Worm (Caenorhabditis elegans) whole organism, late embryonic: ENCODE data around the gene orc-3.
A peak's percentile ranks its signal among the peaks of the same experiment; 100 is the strongest.

Source experiments
- C08G9.2 ChIP-seq: sonication (generic microtip); optimal IDR thresholded peaks from 2 replicates; lab custom pipeline; 2016; ENCODE audit warnings: mild to moderate bottlenecking, missing genetic modification characterization, moderate library complexity, missing compliant biosample characterization
- C38D4.7 ChIP-seq: fragments of 200-800 bp; sonication (Bioruptor generic); optimal IDR thresholded peaks from 2 replicates; lab custom pipeline; 2018; ENCODE audit warnings: mild to moderate bottlenecking, missing genetic modification characterization, moderate library complexity, missing compliant biosample characterization
- K09A11.1 ChIP-seq: sonication (generic microtip); optimal IDR thresholded peaks from 2 replicates; lab custom pipeline; 2017; ENCODE audit warnings: antibody characterized with exemption, mild to moderate bottlenecking, missing genetic modification characterization, missing compliant biosample characterization; ENCODE audit not compliant: insufficient read depth
- T23F11.4 ChIP-seq: fragments of 200-800 bp; sonication (Bioruptor generic); optimal IDR thresholded peaks from 2 replicates; lab custom pipeline; 2018; ENCODE audit warnings: mild to moderate bottlenecking, missing genetic modification characterization, missing compliant biosample characterization
- Y22D7AL.16 ChIP-seq: sonication (generic microtip); optimal IDR thresholded peaks from 2 replicates; lab custom pipeline; 2016; ENCODE audit warnings: missing genetic modification characterization, missing compliant biosample characterization
- ama-1 ChIP-seq: fragments of 150-350 bp; optimal IDR thresholded peaks from 2 replicates; lab custom pipeline; 2014
- ceh-18 ChIP-seq: sonication (generic microtip); optimal IDR thresholded peaks from 2 replicates; lab custom pipeline; 2016; ENCODE audit warnings: missing genetic modification characterization, missing compliant biosample characterization
- ceh-19 ChIP-seq: fragments of 200-800 bp; sonication (Bioruptor generic); optimal IDR thresholded peaks from 2 replicates; lab custom pipeline; 2018; ENCODE audit warnings: mild to moderate bottlenecking, missing genetic modification characterization, missing compliant biosample characterization
- ceh-30 ChIP-seq: fragments of 150-350 bp; optimal IDR thresholded peaks from 2 replicates; lab custom pipeline; 2014; ENCODE audit warnings: missing biosample characterization, missing genetic modification characterization
- ceh-31 ChIP-seq: sonication (generic microtip); optimal IDR thresholded peaks from 2 replicates; lab custom pipeline; 2016; ENCODE audit warnings: missing genetic modification characterization, missing compliant biosample characterization
- ceh-34 ChIP-seq: sonication (generic microtip); optimal IDR thresholded peaks from 2 replicates; lab custom pipeline; 2016; ENCODE audit warnings: mild to moderate bottlenecking, missing genetic modification characterization, missing compliant biosample characterization
- ceh-48 ChIP-seq: sonication (generic microtip); optimal IDR thresholded peaks from 2 replicates; lab custom pipeline; 2016; ENCODE audit warnings: missing genetic modification characterization, inconsistent platforms, missing compliant biosample characterization
- ceh-9 ChIP-seq: sonication (generic microtip); optimal IDR thresholded peaks from 2 replicates; lab custom pipeline; 2016; ENCODE audit warnings: mild to moderate bottlenecking, missing genetic modification characterization, inconsistent platforms, missing compliant biosample characterization
- dmd-4 ChIP-seq: sonication (generic microtip); optimal IDR thresholded peaks from 2 replicates; lab custom pipeline; 2016; ENCODE audit warnings: borderline replicate concordance, missing genetic modification characterization, missing compliant biosample characterization
- dve-1 ChIP-seq: sonication (generic microtip); optimal IDR thresholded peaks from 2 replicates; lab custom pipeline; 2017; ENCODE audit warnings: antibody characterized with exemption, mild to moderate bottlenecking, missing genetic modification characterization, missing compliant biosample characterization
- elt-4 ChIP-seq: sonication (generic microtip); optimal IDR thresholded peaks from 2 replicates; lab custom pipeline; 2016; ENCODE audit warnings: missing genetic modification characterization, missing compliant biosample characterization
- fax-1 ChIP-seq: sonication (generic microtip); optimal IDR thresholded peaks from 2 replicates; lab custom pipeline; 2016; ENCODE audit warnings: missing genotype, missing genetic modification characterization, missing compliant biosample characterization
- fkh-10 ChIP-seq: fragments of 150-350 bp; optimal IDR thresholded peaks from 2 replicates; lab custom pipeline; 2014; ENCODE audit warnings: missing biosample characterization, missing genetic modification reagents, missing genetic modification characterization
- hlh-15 ChIP-seq: sonication (generic microtip); optimal IDR thresholded peaks from 2 replicates; lab custom pipeline; 2016; ENCODE audit warnings: missing genetic modification characterization, missing compliant biosample characterization
- hlh-30 ChIP-seq: sonication (generic microtip); optimal IDR thresholded peaks from 2 replicates; lab custom pipeline; 2017; ENCODE audit warnings: antibody characterized with exemption, missing genetic modification characterization, missing compliant biosample characterization; ENCODE audit not compliant: insufficient read depth
- hlh-6 ChIP-seq: sonication (generic microtip); optimal IDR thresholded peaks from 2 replicates; lab custom pipeline; 2016; ENCODE audit warnings: missing genotype, missing genetic modification characterization, missing compliant biosample characterization
- lin-11 ChIP-seq: fragments of 200-800 bp; sonication (Bioruptor generic); optimal IDR thresholded peaks from 2 replicates; lab custom pipeline; 2018; ENCODE audit warnings: mild to moderate bottlenecking, missing genetic modification characterization, missing compliant biosample characterization
- madf-2 ChIP-seq: sonication (generic microtip); optimal IDR thresholded peaks from 2 replicates; lab custom pipeline; 2017; ENCODE audit warnings: missing genetic modification characterization, missing compliant biosample characterization
- mec-3 ChIP-seq: sonication (generic microtip); optimal IDR thresholded peaks from 2 replicates; lab custom pipeline; 2016; ENCODE audit warnings: borderline replicate concordance, missing genetic modification characterization, missing compliant biosample characterization
- nfya-1 ChIP-seq: sonication (generic microtip); optimal IDR thresholded peaks from 2 replicates; lab custom pipeline; 2017; ENCODE audit warnings: missing genetic modification characterization, mild to moderate bottlenecking, missing compliant biosample characterization, antibody characterized with exemption, moderate library complexity
- nhr-11 ChIP-seq: fragments of 150-350 bp; optimal IDR thresholded peaks from 2 replicates; lab custom pipeline; 2014; ENCODE audit warnings: missing biosample characterization, missing genetic modification characterization
- nhr-232 ChIP-seq: sonication (generic microtip); optimal IDR thresholded peaks from 2 replicates; lab custom pipeline; 2016; ENCODE audit warnings: missing genetic modification characterization, missing compliant biosample characterization
- npax-4 ChIP-seq: sonication (generic microtip); optimal IDR thresholded peaks from 2 replicates; lab custom pipeline; 2016; ENCODE audit warnings: missing genetic modification characterization, missing compliant biosample characterization
- odd-2 ChIP-seq: sonication (generic microtip); optimal IDR thresholded peaks from 2 replicates; lab custom pipeline; 2017; ENCODE audit warnings: antibody characterized with exemption, mild to moderate bottlenecking, missing genetic modification characterization, missing compliant biosample characterization
- pag-3 ChIP-seq: sonication (generic microtip); optimal IDR thresholded peaks from 2 replicates; lab custom pipeline; 2016; ENCODE audit warnings: missing compliant biosample characterization, missing genetic modification characterization, borderline replicate concordance
- pax-1 ChIP-seq: fragments of 150-350 bp; optimal IDR thresholded peaks from 2 replicates; lab custom pipeline; 2014; ENCODE audit warnings: missing biosample characterization, missing genetic modification characterization
- pha-2 ChIP-seq: sonication (generic microtip); optimal IDR thresholded peaks from 2 replicates; lab custom pipeline; 2017; ENCODE audit warnings: mild to moderate bottlenecking, missing genetic modification characterization, missing compliant biosample characterization
- pha-4 ChIP-seq: fragments of 150-350 bp; optimal IDR thresholded peaks from 2 replicates; lab custom pipeline; 2018; ENCODE audit warnings: missing biosample characterization, missing genetic modification reagents, missing genetic modification characterization
- pros-1 ChIP-seq: fragments of 150-350 bp; optimal IDR thresholded peaks from 2 replicates; lab custom pipeline; 2014; ENCODE audit warnings: missing biosample characterization, missing genetic modification reagents, missing genetic modification characterization
- rnt-1 ChIP-seq: sonication (generic microtip); optimal IDR thresholded peaks from 2 replicates; lab custom pipeline; 2016; ENCODE audit warnings: missing genetic modification characterization, missing compliant biosample characterization
- syd-9 ChIP-seq: sonication (generic microtip); optimal IDR thresholded peaks from 2 replicates; lab custom pipeline; 2016; ENCODE audit warnings: mild to moderate bottlenecking, missing genetic modification characterization, moderate library complexity, missing compliant biosample characterization

orc-3 gene

ce11 chrIII:1207852-1208251, at the start of gene orc-3:
Gene orc-3, plus strand, starts transcription at chrIII:1208133.
- TF ChIP-seq pha-2 (tag; lab: Kevin White, UChicago): no peak
- TF ChIP-seq nhr-11: no peak
- TF ChIP-seq syd-9 (tag; lab: Kevin White, UChicago): no peak
- TF ChIP-seq npax-4: no peak
- no peak for TF ChIP-seq ceh-31 (tag; lab: Kevin White, UChicago)
- TF ChIP-seq odd-2: no peak
- TF ChIP-seq lin-11 (tag; lab: Kevin White, UChicago): no peak

ce11 chrIII:1161946-1162345, 46.0 kb upstream of the orc-3 start:
- TF ChIP-seq pax-1 (tag; lab: Kevin White, UChicago) (no peak), odd-2 (no peak), ceh-34 (tag; lab: Kevin White, UChicago) (no peak), pha-4 (tag; lab: Kevin White, UChicago) (no peak), K09A11.1 (no peak), hlh-30 (tag; lab: Kevin White, UChicago) (no peak), ama-1 (no peak), ceh-31 (tag; lab: Kevin White, UChicago) (no peak), ceh-18 (tag; lab: Kevin White, UChicago) (no peak), pag-3 (no peak), pros-1 (no peak), hlh-6 (tag; lab: Kevin White, UChicago) (no peak), C08G9.2 (tag; lab: Kevin White, UChicago) (no peak)

ce11 chrIII:1163203-1163602, 44.7 kb upstream of the orc-3 start:
- TF ChIP-seq ceh-19 (GFP tag; lab: Kevin White, UChicago) (no peak), rnt-1 (tag; lab: Kevin White, UChicago) (no peak), dmd-4 (no peak), madf-2 (tag; lab: Kevin White, UChicago) (no peak), hlh-15 (tag; lab: Kevin White, UChicago) (no peak)

ce11 chrIII:1164668-1165067, 43.3 kb upstream of the orc-3 start:
- TF ChIP-seq dmd-4 (no peak), pha-4 (tag; lab: Kevin White, UChicago) (no peak), pros-1 (no peak), ceh-9 (tag; lab: Kevin White, UChicago) (no peak), T23F11.4 (no peak), ceh-30 (tag; lab: Kevin White, UChicago) (no peak)
- TF ChIP-seq, all 69 proteins: peak for 0

ce11 chrIII:1166388-1166787, 41.5 kb upstream of the orc-3 start:
- TF ChIP-seq mec-3 (no peak), pag-3 (no peak)

ce11 chrIII:1169622-1170021, 38.3 kb upstream of the orc-3 start:
- no peak for TF ChIP-seq nfya-1 (tag; lab: Kevin White, UChicago)
- peak; percentile 66 for TF ChIP-seq dve-1 (tag; lab: Kevin White, UChicago)

- no peak for TF ChIP-seq rnt-1 (tag; lab: Kevin White, UChicago)
- no peak for TF ChIP-seq fax-1 (tag; lab: Kevin White, UChicago)
- TF ChIP-seq Y22D7AL.16: no peak
- no peak for TF ChIP-seq fkh-10 (GFP tag; lab: Kevin White, UChicago)
- no peak for TF ChIP-seq nhr-232 (tag; lab: Kevin White, UChicago)
- TF ChIP-seq C38D4.7: no peak
- no peak for TF ChIP-seq ceh-48
- TF ChIP-seq elt-4 (tag; lab: Kevin White, UChicago): no peak
- no peak for TF ChIP-seq odd-2
Observed at ce11 chrIII:1173331-1173730, 34.6 kb upstream of the orc-3 start.
